Fruit fly (Drosophila melanogaster) whole organism, embryonic: Measurements from ENCODE around the gene CG1703.
A peak's percentile ranks its signal among the peaks of the same experiment; 100 is the strongest.

ENCODE experiments used
- ATbp ChIP-seq: fragments of 200-800 bp; sonication (Bioruptor generic); optimal IDR thresholded peaks from 2 replicates; lab custom pipeline; 2017; ENCODE audit warnings: missing biosample characterization, mild to moderate bottlenecking, missing genetic modification characterization, missing genetic modification reagents
- Antp ChIP-seq: fragments of 200-800 bp; sonication (Bioruptor generic); optimal IDR thresholded peaks from 3 replicates; lab custom pipeline; 2016; ENCODE audit warnings: missing biosample characterization, missing genetic modification characterization
- Blimp-1 ChIP-seq: fragments of 200-800 bp; sonication (Bioruptor generic); optimal IDR thresholded peaks from 3 replicates; lab custom pipeline; 2018; ENCODE audit warnings: missing biosample characterization, missing genetic modification characterization, mild to moderate bottlenecking, moderate library complexity, missing genetic modification reagents
- CG10654 ChIP-seq: fragments of 200-800 bp; sonication (Bioruptor generic); optimal IDR thresholded peaks from 2 replicates; lab custom pipeline; 2016; ENCODE audit warnings: missing biosample characterization, missing genetic modification characterization
- CG12391 ChIP-seq: fragments of 200-800 bp; sonication (Bioruptor generic); optimal IDR thresholded peaks from 3 replicates; lab custom pipeline; 2018; ENCODE audit warnings: missing biosample characterization, mild to moderate bottlenecking, missing genetic modification characterization, moderate library complexity
- CG12942 ChIP-seq: fragments of 200-800 bp; sonication (Bioruptor generic); optimal IDR thresholded peaks from 3 replicates; lab custom pipeline; 2016; ENCODE audit warnings: missing biosample characterization, missing genetic modification characterization
- CG15073 ChIP-seq: fragments of 200-800 bp; sonication (Bioruptor generic); optimal IDR thresholded peaks from 2 replicates; lab custom pipeline; 2016; ENCODE audit warnings: missing biosample characterization, missing genetic modification characterization
- CG17359 ChIP-seq: fragments of 200-800 bp; sonication (Bioruptor generic); optimal IDR thresholded peaks from 3 replicates; lab custom pipeline; 2018; ENCODE audit warnings: missing biosample characterization, mild to moderate bottlenecking, missing genetic modification characterization, moderate library complexity
- CG17802 ChIP-seq: fragments of 200-800 bp; sonication (Bioruptor generic); optimal IDR thresholded peaks from 2 replicates; lab custom pipeline; 2018; ENCODE audit warnings: missing biosample characterization, mild to moderate bottlenecking, missing genetic modification characterization, moderate library complexity
- CG18476 ChIP-seq: fragments of 200-800 bp; sonication (Bioruptor generic); optimal IDR thresholded peaks from 2 replicates; lab custom pipeline; 2016; ENCODE audit warnings: missing biosample characterization, mild to moderate bottlenecking, missing genetic modification characterization
- CG3065 ChIP-seq: fragments of 200-800 bp; sonication (Bioruptor generic); optimal IDR thresholded peaks from 2 replicates; lab custom pipeline; 2016; ENCODE audit warnings: missing biosample characterization, missing genetic modification characterization
- CG3407 ChIP-seq: fragments of 200-800 bp; sonication (Bioruptor generic); optimal IDR thresholded peaks from 2 replicates; lab custom pipeline; 2018; ENCODE audit warnings: missing biosample characterization, mild to moderate bottlenecking, missing genetic modification characterization
- CG4282 ChIP-seq: fragments of 200-800 bp; sonication (Bioruptor generic); optimal IDR thresholded peaks from 2 replicates; lab custom pipeline; 2016; ENCODE audit warnings: missing biosample characterization, missing genetic modification characterization
- CG5953 ChIP-seq: fragments of 200-800 bp; sonication (Bioruptor generic); IDR thresholded peaks from 2 replicates; pipeline ENCODE4 v1.3.6; 2022; ENCODE audit warnings: missing biosample characterization, missing genetic modification characterization
- CG7357 ChIP-seq: fragments of 200-800 bp; sonication (Bioruptor generic); IDR thresholded peaks from 3 replicates; pipeline ENCODE4 v1.3.6; 2022; ENCODE audit warnings: missing biosample characterization, missing genetic modification characterization
- CG7839 ChIP-seq: fragments of 200-800 bp; sonication (Bioruptor generic); optimal IDR thresholded peaks from 3 replicates; lab custom pipeline; 2018; ENCODE audit warnings: missing biosample characterization, mild to moderate bottlenecking, missing genetic modification characterization, moderate library complexity
- CG9727 ChIP-seq: fragments of 200-800 bp; sonication (Bioruptor generic); optimal IDR thresholded peaks from 3 replicates; lab custom pipeline; 2017; ENCODE audit warnings: missing biosample characterization, mild to moderate bottlenecking, missing genetic modification characterization
- Dad ChIP-seq: fragments of 200-800 bp; sonication (Bioruptor generic); optimal IDR thresholded peaks from 3 replicates; lab custom pipeline; 2016; ENCODE audit warnings: missing biosample characterization, missing genetic modification characterization
- Dll ChIP-seq: fragments of 200-800 bp; sonication (Bioruptor generic); IDR thresholded peaks from 4 replicates; pipeline ENCODE4 v1.3.6; 2022; ENCODE audit warnings: missing biosample characterization, missing genetic modification characterization; ENCODE audit not compliant: partially characterized antibody
- Eip74EF ChIP-seq, 2 experiments: fragments of 200-800 bp in 1 of 2; fragments of >200 bp in 1 of 2; sonication (Bioruptor generic) in 1 of 2; optimal IDR thresholded peaks; 2 replicates each; lab custom pipeline; 2017 to 2019; ENCODE audit warnings: missing biosample characterization in 2 of 2, missing genetic modification characterization in 2 of 2, mild to moderate bottlenecking in 1 of 2, moderate library complexity in 1 of 2
- Fer1 ChIP-seq: fragments of 200-800 bp; sonication (Bioruptor generic); optimal IDR thresholded peaks from 2 replicates; lab custom pipeline; 2017; ENCODE audit warnings: missing biosample characterization, mild to moderate bottlenecking, missing genetic modification characterization
- HLH54F ChIP-seq: fragments of 200-800 bp; sonication (Bioruptor generic); optimal IDR thresholded peaks from 3 replicates; lab custom pipeline; 2016; ENCODE audit warnings: missing biosample characterization, missing genetic modification characterization
- HmgD ChIP-seq: fragments of 200-800 bp; sonication (Bioruptor generic); optimal IDR thresholded peaks from 3 replicates; lab custom pipeline; 2016; ENCODE audit warnings: missing biosample characterization, missing genetic modification characterization
- Nf-YA ChIP-seq: fragments of 200-800 bp; sonication (Bioruptor generic); IDR thresholded peaks from 2 replicates; pipeline ENCODE4 v1.3.6; 2022; ENCODE audit warnings: missing biosample characterization, missing genetic modification characterization
- Oli ChIP-seq: fragments of 200-800 bp; sonication (Bioruptor generic); optimal IDR thresholded peaks from 2 replicates; lab custom pipeline; 2018; ENCODE audit warnings: missing biosample characterization, mild to moderate bottlenecking, missing genetic modification characterization, moderate library complexity
- Ptx1 ChIP-seq: fragments of 200-800 bp; sonication (Bioruptor generic); IDR thresholded peaks from 2 replicates; pipeline ENCODE4 v1.3.6; 2022; ENCODE audit warnings: missing biosample characterization, missing genetic modification characterization
- Six4 ChIP-seq: fragments of 200-800 bp; sonication (Bioruptor generic); optimal IDR thresholded peaks from 2 replicates; lab custom pipeline; 2016; ENCODE audit warnings: missing biosample characterization, missing genetic modification characterization
- Spps ChIP-seq: fragments of 200-800 bp; sonication (Bioruptor generic); optimal IDR thresholded peaks from 2 replicates; lab custom pipeline; 2018; ENCODE audit warnings: missing biosample characterization, mild to moderate bottlenecking, missing genetic modification characterization
- Ssrp ChIP-seq: fragments of 200-800 bp; sonication (Bioruptor generic); optimal IDR thresholded peaks from 2 replicates; lab custom pipeline; 2018; ENCODE audit warnings: missing biosample characterization, mild to moderate bottlenecking, missing genetic modification characterization, moderate library complexity
- Xbp1 ChIP-seq: fragments of 200-800 bp; sonication (Bioruptor generic); optimal IDR thresholded peaks from 3 replicates; lab custom pipeline; 2016; ENCODE audit warnings: missing biosample characterization, mild to moderate bottlenecking, missing genetic modification characterization
- Xrp1 ChIP-seq: fragments of 200-800 bp; sonication (Bioruptor generic); IDR thresholded peaks from 2 replicates; pipeline ENCODE4 v1.3.6; 2022; ENCODE audit warnings: missing biosample characterization, missing genetic modification characterization
- ap ChIP-seq: fragments of 200-800 bp; sonication (Bioruptor generic); IDR thresholded peaks from 2 replicates; pipeline ENCODE4 v1.3.6; 2022; ENCODE audit warnings: missing biosample characterization, missing genetic modification characterization
- bsh ChIP-seq, 2 experiments: fragments of 200-800 bp; sonication (Bioruptor generic); optimal IDR thresholded peaks; 2 replicates each; lab custom pipeline; 2017 to 2018; ENCODE audit warnings: mild to moderate bottlenecking in 2 of 2, missing biosample characterization in 2 of 2, missing genetic modification characterization in 2 of 2, moderate library complexity in 1 of 2
- crc ChIP-seq: fragments of 200-800 bp; sonication (Bioruptor generic); optimal IDR thresholded peaks from 2 replicates; lab custom pipeline; 2016; ENCODE audit warnings: missing biosample characterization, missing genetic modification characterization
- crol ChIP-seq: fragments of 200-800 bp; sonication (Bioruptor generic); IDR thresholded peaks from 2 replicates; pipeline ENCODE4 v1.3.6; 2022; ENCODE audit warnings: missing biosample characterization, missing genetic modification characterization
- crp ChIP-seq, 2 experiments: fragments of 200-800 bp; sonication (Bioruptor generic); optimal IDR thresholded peaks; 2 replicates in 1 of 2; 3 replicates in 1 of 2; lab custom pipeline; 2017; ENCODE audit warnings: missing biosample characterization in 2 of 2, missing genetic modification characterization in 2 of 2, mild to moderate bottlenecking in 1 of 2, moderate library complexity in 1 of 2
- dmrt99B ChIP-seq: fragments of 200-800 bp; sonication (Bioruptor generic); optimal IDR thresholded peaks from 2 replicates; lab custom pipeline; 2018; ENCODE audit warnings: missing biosample characterization, mild to moderate bottlenecking, missing genetic modification characterization, moderate library complexity
- fd96Cb ChIP-seq: fragments of 200-800 bp; sonication (Bioruptor generic); optimal IDR thresholded peaks from 2 replicates; lab custom pipeline; 2018; ENCODE audit warnings: missing biosample characterization, mild to moderate bottlenecking, missing genetic modification characterization, moderate library complexity
- fru ChIP-seq: fragments of >200 bp; optimal IDR thresholded peaks from 2 replicates; lab custom pipeline; 2017
- oc ChIP-seq: fragments of 200-800 bp; sonication (Bioruptor generic); optimal IDR thresholded peaks from 2 replicates; lab custom pipeline; 2018; ENCODE audit warnings: missing biosample characterization, mild to moderate bottlenecking, missing genetic modification characterization, moderate library complexity
- peb ChIP-seq: fragments of 200-800 bp; sonication (Bioruptor generic); IDR thresholded peaks from 2 replicates; pipeline ENCODE4 v1.3.6; 2022; ENCODE audit warnings: missing biosample characterization, missing genetic modification characterization
- prd ChIP-seq, 3 experiments: fragments of >200 bp in 2 of 3; fragments of 200-800 bp in 1 of 3; sonication (Bioruptor generic) in 1 of 3; optimal IDR thresholded peaks in 2 of 3; IDR thresholded peaks in 1 of 3; 2 replicates in 2 of 3; 3 replicates in 1 of 3; pipeline versions ENCODE4 v1.3.6 to Lab custom; 2017 to 2022; ENCODE audit warnings: missing biosample characterization in 1 of 3, missing genetic modification characterization in 1 of 3
- ro ChIP-seq: fragments of 200-800 bp; sonication (Bioruptor generic); IDR thresholded peaks from 2 replicates; pipeline ENCODE4 v1.3.6; 2022; ENCODE audit warnings: missing biosample characterization, missing genetic modification characterization
- schlank ChIP-seq: fragments of 200-800 bp; sonication (Bioruptor generic); optimal IDR thresholded peaks from 2 replicates; lab custom pipeline; 2018; ENCODE audit warnings: missing biosample characterization, mild to moderate bottlenecking, missing genetic modification characterization
- stc ChIP-seq: fragments of 200-800 bp; sonication (Bioruptor generic); IDR thresholded peaks from 2 replicates; pipeline ENCODE4 v1.3.6; 2022; ENCODE audit warnings: missing biosample characterization, missing genetic modification characterization
- stwl ChIP-seq: fragments of 200-800 bp; sonication (Bioruptor generic); optimal IDR thresholded peaks from 3 replicates; lab custom pipeline; 2018; ENCODE audit warnings: missing biosample characterization, mild to moderate bottlenecking, missing genetic modification characterization, moderate library complexity
- tgo ChIP-seq: fragments of 200-800 bp; sonication (Bioruptor generic); IDR thresholded peaks from 3 replicates; pipeline ENCODE4 v1.3.6; 2022; ENCODE audit warnings: missing biosample characterization, missing genetic modification characterization
- usp ChIP-seq: fragments of >200 bp; optimal IDR thresholded peaks from 2 replicates; lab custom pipeline; 2017; ENCODE audit warnings: missing biosample characterization, missing genetic modification characterization

Gene CG1703

dm6 chrX:11658181-11658842 lies 46.6 kb downstream of the CG1703 start (continued):
- TF ChIP-seq HmgD (no peak), ATbp (peak; percentile 24), prd (optimal IDR thresholded peaks at IDR 0.05; lab: Kevin White, UChicago) (no peak), prd (GFP tag; IDR thresholded peaks at IDR 0.05; lab: Robert Waterston, UW) (peak; percentile 22; the same call in 1 of the 3 replicates), CG15073 (GFP tag; lab: Kevin White, UChicago) (no peak), peb (GFP tag; lab: Robert Waterston, UW) (no peak), Ssrp (tag; lab: Kevin White, UChicago) (peak; percentile 43), Oli (tag; lab: Kevin White, UChicago) (peak; percentile 45), Dll (GFP tag; lab: Robert Waterston, UW) (no peak), schlank (tag; lab: Kevin White, UChicago) (no peak), Antp (GFP tag; lab: Kevin White, UChicago) (no peak), Nf-YA (GFP tag; lab: Robert Waterston, UW) (no peak), HLH54F (GFP tag; lab: Kevin White, UChicago) (no peak), Xbp1 (GFP tag; lab: Kevin White, UChicago) (no peak), tgo (no peak; the same call in 2 of the 3 replicates), CG3065 (GFP tag; lab: Kevin White, UChicago) (no peak)

DNA sequence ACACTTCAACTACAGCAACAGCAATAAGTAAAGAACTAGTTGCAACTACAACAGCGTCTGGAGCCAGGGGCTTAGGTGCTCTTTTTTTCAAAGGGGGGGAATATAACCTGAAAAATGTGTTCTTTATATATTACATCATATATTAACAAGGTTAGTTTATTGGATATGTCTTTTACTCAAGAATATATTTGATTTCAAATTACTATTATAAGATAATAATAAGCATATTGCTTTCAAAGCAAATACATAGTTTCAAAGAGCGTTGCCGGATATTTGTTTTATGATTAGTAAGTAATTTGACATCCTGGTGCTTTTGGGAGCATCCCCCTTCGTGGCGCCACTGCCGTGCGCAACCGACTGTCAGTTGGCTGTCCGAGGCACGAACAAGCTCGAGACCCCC lies 47.4 kb downstream of the CG1703 start:
- TF ChIP-seq crc (GFP tag; lab: Kevin White, UChicago) (no peak), ap (GFP tag; lab: Robert Waterston, UW) (0 out of 2 replicates have a peak, but pooled peaks have one; percentile 24), Six4 (GFP tag; lab: Kevin White, UChicago) (no peak), Blimp-1 (GFP tag; lab: Kevin White, UChicago) (peak; percentile 62), CG17359 (tag; lab: Kevin White, UChicago) (peak; percentile 59), CG12942 (GFP tag; lab: Kevin White, UChicago) (peak; percentile 9), fru (lab: Kevin White, UChicago) (no peak), CG5953 (GFP tag; lab: Robert Waterston, UW) (no peak), Fer1 (peak; percentile 31), ro (GFP tag; lab: Robert Waterston, UW) (no peak), usp (GFP tag; lab: Kevin White, UChicago) (no peak), Oli (tag; lab: Kevin White, UChicago) (peak; percentile 77), CG4282 (no peak), fd96Cb (peak; percentile 69), CG12391 (tag; lab: Kevin White, UChicago) (peak; percentile 60), crol (GFP tag; lab: Robert Waterston, UW) (no peak), bsh (GFP tag; optimal IDR thresholded peaks at IDR 0.05; lab: Kevin White, UChicago) (peak; percentile 57 to 76), stwl (tag; lab: Kevin White, UChicago) (no peak), dmrt99B (tag; lab: Kevin White, UChicago) (peak; percentile 80), Ptx1 (GFP tag; lab: Robert Waterston, UW) (peak; percentile 79), CG10654 (GFP tag; lab: Kevin White, UChicago) (peak; percentile 21), Spps (tag; lab: Kevin White, UChicago) (peak; percentile 33), CG7839 (tag; lab: Kevin White, UChicago) (peak; percentile 67), Eip74EF (GFP tag; optimal IDR thresholded peaks at IDR 0.05; lab: Kevin White, UChicago) (peak in 1 of 2 experiments; percentile 40), CG17802 (tag; lab: Kevin White, UChicago) (no peak), Dad (GFP tag; lab: Kevin White, UChicago) (no peak), CG18476 (no peak), crp (GFP tag; optimal IDR thresholded peaks at IDR 0.05; lab: Kevin White, UChicago) (no peak), Xrp1 (peak; percentile 65), CG7357 (GFP tag; lab: Robert Waterston, UW) (peak; percentile 45; the same call in 1 of the 3 replicates), stc (GFP tag; lab: Robert Waterston, UW) (peak; percentile 66), CG3407 (GFP tag; lab: Kevin White, UChicago) (peak; percentile 20), CG9727 (GFP tag; lab: Kevin White, UChicago) (peak; percentile 31), oc (tag; lab: Kevin White, UChicago) (peak; percentile 35)
